Worm (Caenorhabditis elegans) whole organism, L4 larva: ENCODE results near the gene aman-1.

ENCODE experiments used
- F37D6.2 ChIP-seq: sonication (generic microtip); optimal IDR thresholded peaks from 2 replicates; lab custom pipeline; 2016; ENCODE audit warnings: mild to moderate bottlenecking, missing genetic modification characterization, missing compliant biosample characterization
- F49E8.2 ChIP-seq: sonication (generic microtip); optimal IDR thresholded peaks from 2 replicates; lab custom pipeline; 2016; ENCODE audit warnings: missing compliant biosample characterization, mild to moderate bottlenecking, missing genetic modification characterization, borderline replicate concordance
- Y75B8A.6 ChIP-seq: fragments of 200-800 bp; sonication (Bioruptor generic); IDR thresholded peaks from 2 replicates; pipeline ENCODE4 v1.3.6; 2022; ENCODE audit warnings: missing genetic modification reagents, missing genetic modification characterization, missing compliant biosample characterization
- aha-1 ChIP-seq: fragments of 150-350 bp; peaks from one replicate; lab custom pipeline; 2014; ENCODE audit warnings: missing biosample characterization, missing genetic modification characterization
- attf-4 ChIP-seq: sonication (generic microtip); optimal IDR thresholded peaks from 3 replicates; lab custom pipeline; 2017; ENCODE audit warnings: missing biosample characterization, missing genetic modification characterization
- cey-2 ChIP-seq: sonication (generic microtip); optimal IDR thresholded peaks from 3 replicates; lab custom pipeline; 2017; ENCODE audit warnings: missing genetic modification characterization, mild to moderate bottlenecking, missing compliant biosample characterization, antibody characterized with exemption, borderline replicate concordance; ENCODE audit not compliant: insufficient read depth
- daf-16 ChIP-seq, 3 experiments: sonication (generic microtip); optimal IDR thresholded peaks; 2 replicates each; lab custom pipeline; 2016 to 2017; ENCODE audit warnings: missing genetic modification characterization in 3 of 3, missing genetic modification reagents in 3 of 3, mild to moderate bottlenecking in 2 of 3, missing compliant biosample characterization in 2 of 3, missing biosample characterization in 1 of 3, moderate library complexity in 1 of 3
- dmd-8 ChIP-seq: fragments of 200-800 bp; sonication (Bioruptor generic); IDR thresholded peaks from 2 replicates; pipeline ENCODE4 v1.3.6; 2022; ENCODE audit warnings: missing genetic modification characterization, missing compliant biosample characterization
- egl-27 ChIP-seq: sonication (generic microtip); optimal IDR thresholded peaks from 3 replicates; lab custom pipeline; 2017; ENCODE audit warnings: missing biosample characterization, missing genetic modification reagents, missing genetic modification characterization
- hlh-30 ChIP-seq: sonication (generic microtip); optimal IDR thresholded peaks from 2 replicates; lab custom pipeline; 2017; ENCODE audit warnings: antibody characterized with exemption, mild to moderate bottlenecking, missing genetic modification characterization, missing compliant biosample characterization; ENCODE audit not compliant: insufficient read depth
- hmg-1.1 ChIP-seq: fragments of 200-800 bp; sonication (Bioruptor generic); IDR thresholded peaks from 2 replicates; pipeline ENCODE4 v1.3.6; 2022; ENCODE audit warnings: missing genetic modification reagents, missing genetic modification characterization, missing compliant biosample characterization
- jun-1 ChIP-seq: fragments of 150-350 bp; optimal IDR thresholded peaks from 2 replicates; lab custom pipeline; 2014; ENCODE audit warnings: missing biosample characterization, missing genetic modification reagents, missing genetic modification characterization
- lin-1 ChIP-seq: fragments of 200-800 bp; sonication (Bioruptor generic); IDR thresholded peaks from 2 replicates; pipeline ENCODE4 v1.3.6; 2022; ENCODE audit warnings: missing genetic modification reagents, missing genetic modification characterization, missing compliant biosample characterization
- lsy-2 ChIP-seq, 2 experiments: fragments of 150-350 bp in 1 of 2; sonication (generic microtip) in 1 of 2; optimal IDR thresholded peaks; 2 replicates each; lab custom pipeline; 2014 to 2017; ENCODE audit warnings: missing biosample characterization in 2 of 2, missing genetic modification characterization in 2 of 2
- mes-2 ChIP-seq: sonication (generic microtip); optimal IDR thresholded peaks from 2 replicates; lab custom pipeline; 2016; ENCODE audit warnings: missing genotype, mild to moderate bottlenecking, missing genetic modification characterization, missing compliant biosample characterization; ENCODE audit not compliant: poor library complexity, severe bottlenecking
- nhr-11 ChIP-seq: fragments of 150-350 bp; optimal IDR thresholded peaks from 2 replicates; lab custom pipeline; 2014; ENCODE audit warnings: missing biosample characterization, missing genetic modification characterization
- nhr-48 ChIP-seq: sonication (generic microtip); optimal IDR thresholded peaks from 2 replicates; lab custom pipeline; 2016; ENCODE audit warnings: mild to moderate bottlenecking, missing genetic modification characterization, missing compliant biosample characterization
- php-3 ChIP-seq: fragments of 200-800 bp; sonication (Bioruptor generic); IDR thresholded peaks from 2 replicates; pipeline ENCODE4 v1.3.6; 2022; ENCODE audit warnings: missing genetic modification reagents, missing genetic modification characterization, missing compliant biosample characterization
- rbr-2 ChIP-seq: sonication (generic microtip); optimal IDR thresholded peaks from 2 replicates; lab custom pipeline; 2016; ENCODE audit warnings: missing genotype, missing genetic modification characterization, missing compliant biosample characterization
- saeg-2 ChIP-seq: fragments of 200-800 bp; sonication (Bioruptor generic); IDR thresholded peaks from 2 replicates; pipeline ENCODE4 v1.3.6; 2022; ENCODE audit warnings: missing genetic modification reagents, missing genetic modification characterization, missing compliant biosample characterization
- set-16 ChIP-seq: fragments of 200-800 bp; sonication (Bioruptor generic); IDR thresholded peaks from 2 replicates; pipeline ENCODE4 v1.3.6; 2022; ENCODE audit warnings: missing genetic modification reagents, missing genetic modification characterization, missing compliant biosample characterization
- snpc-4 ChIP-seq: fragments of 150-350 bp; optimal IDR thresholded peaks from 2 replicates; lab custom pipeline; 2014; ENCODE audit warnings: missing biosample characterization, missing genetic modification characterization
- spr-1 ChIP-seq: sonication (generic microtip); optimal IDR thresholded peaks from 2 replicates; lab custom pipeline; 2016; ENCODE audit warnings: mild to moderate bottlenecking, missing genetic modification characterization, missing compliant biosample characterization
- spr-3 ChIP-seq: fragments of 200-800 bp; sonication (Bioruptor generic); optimal IDR thresholded peaks from 2 replicates; lab custom pipeline; 2018; ENCODE audit warnings: mild to moderate bottlenecking, missing genetic modification characterization, missing compliant biosample characterization
- unc-62 ChIP-seq, 3 experiments: fragments of 150-350 bp in 1 of 3; sonication (generic microtip); optimal IDR thresholded peaks in 2 of 3; peaks in 1 of 3; 1 replicate in 1 of 3; 2 replicates in 2 of 3; lab custom pipeline; 2014 to 2017; ENCODE audit warnings: missing biosample characterization in 3 of 3, missing genetic modification characterization in 3 of 3, missing genetic modification reagents in 3 of 3, missing genotype in 1 of 3

Gene aman-1

DNA sequence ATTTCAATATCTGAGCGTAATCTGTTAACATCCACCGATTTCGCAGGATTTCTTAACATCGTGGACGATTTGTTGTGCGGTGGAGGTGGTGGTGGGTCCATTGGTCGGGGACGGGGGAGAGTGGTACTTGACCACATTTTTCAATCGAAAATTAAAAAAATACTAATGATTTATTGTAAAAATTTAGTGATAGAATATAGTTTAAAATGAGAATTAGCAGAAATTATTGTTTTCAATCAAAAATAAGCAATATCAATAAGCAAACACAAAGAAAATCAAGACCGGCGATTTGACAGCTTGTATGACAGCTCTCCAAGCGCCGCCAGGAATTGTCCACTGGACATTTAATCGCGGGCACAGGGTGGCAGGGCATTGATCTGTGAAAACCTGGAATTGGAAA, 49.3 kb downstream of the aman-1 start, which contains the start of gene hum-10:
Gene hum-10 (minus strand): TSS at position 101 of the 400 bp plus-strand sequence.
- TF ChIP-seq spr-3 (GFP tag; lab: Kevin White, UChicago), result no peak
- no peak for TF ChIP-seq saeg-2
- TF ChIP-seq mes-2 (tag; lab: Kevin White, UChicago), result no peak

ce11 chrX:4783117-4783775, 50.4 kb downstream of the aman-1 start, which contains the start of gene F43C9.2:
Gene F43C9.2, plus strand, starts transcription at chrX:4783613.
- TF ChIP-seq spr-1 (tag; lab: Kevin White, UChicago) (no peak), snpc-4 (no peak), nhr-48 (tag; lab: Kevin White, UChicago) (no peak), hlh-30 (peak; percentile 17), unc-62 (GFP tag; optimal IDR thresholded peaks at IDR 0.05 in 1 of 2; lab: Kevin White, UChicago) (peak in 1 of 2 experiments; percentile 56), unc-62 (tag; optimal IDR thresholded peaks at IDR 0.05; lab: Kevin White, UChicago) (no peak), set-16 (GFP tag; lab: Robert Waterston, UW) (no peak), aha-1 (tag; lab: Kevin White, UChicago) (peak; percentile 92), F37D6.2 (tag; lab: Kevin White, UChicago) (no peak), jun-1 (tag; lab: Kevin White, UChicago) (no peak), egl-27 (tag; lab: Kevin White, UChicago) (no peak), cey-2 (no peak), lin-1 (GFP tag; lab: Robert Waterston, UW) (no peak), rbr-2 (no peak), Y75B8A.6 (no peak), dmd-8 (GFP tag; lab: Robert Waterston, UW) (no peak), attf-4 (tag; lab: Kevin White, UChicago) (no peak)

- TF ChIP-seq daf-16 (GFP tag; optimal IDR thresholded peaks at IDR 0.05; lab: Kevin White, UChicago), result peak in 1 of 2 experiments; percentile 53
- TF ChIP-seq daf-16 (tag; optimal IDR thresholded peaks at IDR 0.05; lab: Kevin White, UChicago), result no peak
- TF ChIP-seq nhr-11, result peak; percentile 18
- no peak for TF ChIP-seq lsy-2 (tag; optimal IDR thresholded peaks at IDR 0.05; lab: Kevin White, UChicago)
- TF ChIP-seq unc-62 (GFP tag; optimal IDR thresholded peaks at IDR 0.05 in 1 of 2; lab: Kevin White, UChicago), result peak in 1 of 2 experiments; percentile 97
- no peak for TF ChIP-seq unc-62 (tag; optimal IDR thresholded peaks at IDR 0.05; lab: Kevin White, UChicago)
- no peak for TF ChIP-seq php-3 (GFP tag; lab: Robert Waterston, UW)
Measured at ce11 chrX:4784776-4785175, 51.9 kb downstream of the aman-1 start.

- 0 out of 2 replicates have a peak, but pooled peaks have one; percentile 33 for TF ChIP-seq hmg-1.1 (GFP tag; lab: Robert Waterston, UW)
- no peak for TF ChIP-seq F49E8.2 (tag; lab: Kevin White, UChicago)
Measured at ce11 chrX:4787525-4787924, 54.6 kb downstream of the aman-1 start.
